Worm (Caenorhabditis elegans): ENCODE results near the gene csc-1.

- TF ChIP-seq klf-2 (GFP tag; conservative IDR thresholded peaks at IDR 0.05), result no peak
- no peak for TF ChIP-seq flt-1 (GFP tag; IDR thresholded peaks at IDR 0.05)
Observed at ce11 chrII:13641311-13641710, 44.6 kb downstream of the csc-1 start, which contains the start of gene fbxa-167.

Data from whole organism, midembryonic.